Fruit fly (Drosophila melanogaster) whole organism, adult: ENCODE measurements around the gene CG43896.

Source experiments
- CG11617 ChIP-seq: fragments of 200-800 bp; sonication (Bioruptor generic); optimal IDR thresholded peaks from 2 replicates; lab custom pipeline; 2017; ENCODE audit warnings: mild to moderate bottlenecking, missing biosample characterization, missing genetic modification reagents, missing genetic modification characterization
- CG12768 ChIP-seq: fragments of 200-800 bp; sonication (Bioruptor generic); optimal IDR thresholded peaks from 2 replicates; lab custom pipeline; 2017; ENCODE audit warnings: missing biosample characterization, missing genetic modification characterization, mild to moderate bottlenecking, moderate library complexity, missing genetic modification reagents
- CG14711 ChIP-seq: fragments of 200-800 bp; sonication (Bioruptor generic); optimal IDR thresholded peaks from 2 replicates; lab custom pipeline; 2018; ENCODE audit warnings: missing biosample characterization, mild to moderate bottlenecking, missing genetic modification characterization, moderate library complexity
- CG1620 ChIP-seq: fragments of 200-800 bp; sonication (Bioruptor generic); optimal IDR thresholded peaks from 2 replicates; lab custom pipeline; 2016; ENCODE audit warnings: missing biosample characterization, missing genetic modification characterization
- CG33017 ChIP-seq: fragments of 200-800 bp; sonication (Bioruptor generic); optimal IDR thresholded peaks from 2 replicates; lab custom pipeline; 2018; ENCODE audit warnings: missing biosample characterization, mild to moderate bottlenecking, missing genetic modification characterization, moderate library complexity
- CG5204 ChIP-seq: fragments of 200-800 bp; sonication (Bioruptor generic); optimal IDR thresholded peaks from 2 replicates; lab custom pipeline; 2016; ENCODE audit warnings: missing biosample characterization, missing genetic modification characterization
- CG7045 ChIP-seq: fragments of 200-800 bp; sonication (Bioruptor generic); optimal IDR thresholded peaks from 2 replicates; lab custom pipeline; 2017; ENCODE audit warnings: missing biosample characterization, mild to moderate bottlenecking, missing genetic modification characterization
- CG7101 ChIP-seq: fragments of 200-800 bp; sonication (Bioruptor generic); optimal IDR thresholded peaks from 2 replicates; lab custom pipeline; 2018; ENCODE audit warnings: missing biosample characterization, mild to moderate bottlenecking, missing genetic modification characterization, moderate library complexity
- Clk ChIP-seq: fragments of 200-800 bp; sonication (Bioruptor generic); optimal IDR thresholded peaks from 2 replicates; lab custom pipeline; 2017; ENCODE audit warnings: missing biosample characterization, missing genetic modification characterization
- Crg-1 ChIP-seq: fragments of 200-800 bp; sonication (Bioruptor generic); optimal IDR thresholded peaks from 2 replicates; lab custom pipeline; 2016; ENCODE audit warnings: missing biosample characterization, missing genetic modification characterization
- Hr96 ChIP-seq: fragments of 200-800 bp; sonication (Bioruptor generic); optimal IDR thresholded peaks from 2 replicates; lab custom pipeline; 2016; ENCODE audit warnings: missing biosample characterization, missing genetic modification characterization
- Mnt ChIP-seq: fragments of 200-800 bp; sonication (Bioruptor generic); optimal IDR thresholded peaks from 2 replicates; lab custom pipeline; 2016; ENCODE audit warnings: missing biosample characterization, mild to moderate bottlenecking, missing genetic modification characterization
- bab1 ChIP-seq: fragments of 200-800 bp; sonication (Bioruptor generic); optimal IDR thresholded peaks from 3 replicates; lab custom pipeline; 2019; ENCODE audit warnings: missing biosample characterization, mild to moderate bottlenecking, missing genetic modification characterization, moderate library complexity
- cic ChIP-seq: fragments of 200-800 bp; sonication (Bioruptor generic); optimal IDR thresholded peaks from 2 replicates; lab custom pipeline; 2017; ENCODE audit warnings: missing biosample characterization, mild to moderate bottlenecking, missing genetic modification characterization, moderate library complexity
- cnc ChIP-seq, 2 experiments: fragments of >200 bp; optimal IDR thresholded peaks; 2 replicates each; lab custom pipeline; 2017
- kay ChIP-seq: fragments of 200-800 bp; sonication (Bioruptor generic); peaks from one replicate; lab custom pipeline; 2016; ENCODE audit warnings: missing biosample characterization, missing genetic modification characterization, borderline replicate concordance
- ovo ChIP-seq: fragments of 200-800 bp; sonication (Bioruptor generic); optimal IDR thresholded peaks from 2 replicates; lab custom pipeline; 2016; ENCODE audit warnings: missing biosample characterization, missing genetic modification characterization
- pad ChIP-seq: fragments of 200-800 bp; sonication (Bioruptor generic); optimal IDR thresholded peaks from 3 replicates; lab custom pipeline; 2017; ENCODE audit warnings: missing biosample characterization, missing genetic modification characterization, mild to moderate bottlenecking, moderate library complexity, missing genetic modification reagents
- tj ChIP-seq: fragments of 200-800 bp; sonication (Bioruptor generic); optimal IDR thresholded peaks from 3 replicates; lab custom pipeline; 2017; ENCODE audit warnings: missing biosample characterization, mild to moderate bottlenecking, missing genetic modification characterization, moderate library complexity
- toe ChIP-seq: fragments of 200-800 bp; sonication (Bioruptor generic); optimal IDR thresholded peaks from 2 replicates; lab custom pipeline; 2016; ENCODE audit warnings: missing biosample characterization, missing genetic modification characterization

CG43896 gene

DNA sequence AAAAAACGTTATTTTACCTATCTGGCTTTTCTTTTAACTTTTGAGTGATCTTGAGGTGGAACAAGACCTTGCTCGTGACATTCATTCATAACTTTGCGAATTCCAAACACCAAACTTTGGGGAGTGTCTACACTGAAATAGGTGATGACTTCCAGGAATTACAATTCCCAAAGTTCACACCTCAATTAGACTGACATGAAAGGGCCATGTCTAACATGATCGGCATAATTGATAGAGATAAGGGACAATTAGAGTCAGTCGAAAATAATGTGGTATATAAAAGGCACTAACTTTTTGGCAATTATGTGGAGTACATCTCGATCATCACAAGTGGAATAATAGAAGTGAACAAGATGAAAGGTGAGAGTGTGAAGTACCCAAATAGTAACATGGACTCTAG lies at the start of gene CG43896:
CG43896 (plus strand) TSS at position 301 of the 400 bp plus-strand sequence.
- TF ChIP-seq cic (GFP tag; lab: Kevin White, UChicago) (no peak), CG5204 (GFP tag; lab: Kevin White, UChicago) (no peak), cnc (optimal IDR thresholded peaks at IDR 0.05; lab: Kevin White, UChicago) (no peak), CG12768 (GFP tag; lab: Kevin White, UChicago) (no peak), pad (GFP tag; lab: Kevin White, UChicago) (no peak)

dm6 chr3L:11927287-11927743 lies 48.6 kb upstream of the CG43896 start, which contains the start of gene byn:
TSS of gene byn (plus strand) at chr3L:11927693.
- no peak for TF ChIP-seq CG11617

DNA sequence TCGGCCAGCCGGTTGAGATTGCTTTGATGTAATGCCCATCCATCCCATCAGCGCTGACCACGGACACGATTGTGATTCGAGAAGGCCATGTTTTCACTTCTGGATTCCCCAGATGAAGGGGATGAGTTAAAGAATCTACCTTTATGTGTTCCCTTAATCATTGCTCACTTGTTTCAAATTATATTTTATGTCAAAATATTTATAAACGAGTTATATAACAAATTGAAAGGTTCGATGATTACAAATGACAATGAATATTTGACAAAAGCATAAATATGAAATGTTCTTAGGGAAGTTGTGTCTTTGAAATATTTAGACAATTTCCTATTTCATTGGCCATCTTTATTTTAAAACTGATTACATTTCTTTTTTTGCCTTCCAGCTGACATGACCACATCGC lies 44.3 kb upstream of the CG43896 start:
- TF ChIP-seq ovo (GFP tag; lab: Kevin White, UChicago): no peak
- no peak for TF ChIP-seq CG5204 (GFP tag; lab: Kevin White, UChicago)
- no peak for TF ChIP-seq kay (GFP tag; lab: Kevin White, UChicago)
- TF ChIP-seq CG12768 (GFP tag; lab: Kevin White, UChicago): no peak
- no peak for TF ChIP-seq pad (GFP tag; lab: Kevin White, UChicago)

- no peak for TF ChIP-seq cnc (optimal IDR thresholded peaks at IDR 0.05; lab: Kevin White, UChicago)
- TF ChIP-seq CG5204 (GFP tag; lab: Kevin White, UChicago): no peak
- TF ChIP-seq Mnt (GFP tag; lab: Kevin White, UChicago): no peak
- no peak for TF ChIP-seq CG33017 (tag; lab: Kevin White, UChicago)
- no peak for TF ChIP-seq cic (GFP tag; lab: Kevin White, UChicago)
- TF ChIP-seq toe: no peak
These were observed 38.6 kb upstream of the CG43896 start for dm6 chr3L:11937270-11937669.

dm6 chr3L:11938716-11939115 lies 37.2 kb upstream of the CG43896 start, which contains the start of gene CG44837:
TSS of gene CG44837 (minus strand) at chr3L:11938872.
- TF ChIP-seq ovo (GFP tag; lab: Kevin White, UChicago) (peak; percentile 66), tj (GFP tag; lab: Kevin White, UChicago) (no peak)

DNA sequence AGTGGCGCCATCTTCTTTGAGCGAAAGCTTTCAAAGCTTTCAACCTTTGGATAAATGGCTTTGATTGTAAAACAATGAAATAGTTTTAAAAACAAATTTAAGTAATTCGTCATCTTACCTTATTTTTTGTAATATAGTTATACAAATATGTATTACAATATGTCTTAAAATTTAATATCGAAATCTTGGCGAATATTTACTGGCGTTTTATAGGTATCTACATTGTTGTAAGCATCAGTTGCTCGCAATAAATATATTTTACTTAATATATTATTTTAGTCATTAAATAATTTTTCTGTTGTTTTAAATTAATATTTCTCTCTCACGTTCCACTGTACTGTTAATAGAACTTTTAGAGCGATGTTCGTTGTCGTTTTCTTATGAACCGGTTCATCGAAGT lies 34.3 kb upstream of the CG43896 start, which contains the start of gene Rpt4R:
Rpt4R (plus strand) TSS at position 301 of the 400 bp plus-strand sequence.
- TF ChIP-seq CG7101 (tag; lab: Kevin White, UChicago) (no peak), cnc (optimal IDR thresholded peaks at IDR 0.05; lab: Kevin White, UChicago) (no peak), CG33017 (tag; lab: Kevin White, UChicago) (no peak), CG14711 (tag; lab: Kevin White, UChicago) (no peak), Crg-1 (GFP tag; lab: Kevin White, UChicago) (no peak), Clk (no peak), bab1 (GFP tag; lab: Kevin White, UChicago) (no peak), CG11617 (no peak), pad (GFP tag; lab: Kevin White, UChicago) (no peak), tj (GFP tag; lab: Kevin White, UChicago) (no peak), CG5204 (GFP tag; lab: Kevin White, UChicago) (no peak), Mnt (GFP tag; lab: Kevin White, UChicago) (no peak), CG7045 (GFP tag; lab: Kevin White, UChicago) (no peak), cic (GFP tag; lab: Kevin White, UChicago) (no peak), kay (GFP tag; lab: Kevin White, UChicago) (no peak), CG1620 (GFP tag; lab: Kevin White, UChicago) (no peak), ovo (GFP tag; lab: Kevin White, UChicago) (no peak)

dm6 chr3L:11944752-11945151 lies 31.2 kb upstream of the CG43896 start, which contains the start of gene CG5883:
TSS of gene CG5883 (minus strand) at chr3L:11944852.
- TF ChIP-seq cnc (optimal IDR thresholded peaks at IDR 0.05; lab: Kevin White, UChicago) (no peak), cic (GFP tag; lab: Kevin White, UChicago) (no peak), CG7101 (tag; lab: Kevin White, UChicago) (no peak), bab1 (GFP tag; lab: Kevin White, UChicago) (no peak), CG1620 (GFP tag; lab: Kevin White, UChicago) (no peak), ovo (GFP tag; lab: Kevin White, UChicago) (no peak), Mnt (GFP tag; lab: Kevin White, UChicago) (no peak), tj (GFP tag; lab: Kevin White, UChicago) (no peak), Clk (no peak), CG14711 (tag; lab: Kevin White, UChicago) (no peak), kay (GFP tag; lab: Kevin White, UChicago) (no peak), Crg-1 (GFP tag; lab: Kevin White, UChicago) (no peak), Hr96 (GFP tag; lab: Kevin White, UChicago) (no peak), pad (GFP tag; lab: Kevin White, UChicago) (no peak), CG5204 (GFP tag; lab: Kevin White, UChicago) (no peak), CG33017 (tag; lab: Kevin White, UChicago) (no peak), CG7045 (GFP tag; lab: Kevin White, UChicago) (no peak), CG12768 (GFP tag; lab: Kevin White, UChicago) (no peak), toe (no peak), CG11617 (no peak)
